Worm (Caenorhabditis elegans) whole organism, L3 larva: Measurements from ENCODE around the gene nhr-30.

ENCODE experiments used
- R02D3.7 ChIP-seq: fragments of 150-350 bp; optimal IDR thresholded peaks from 2 replicates; lab custom pipeline; 2014; ENCODE audit warnings: missing biosample characterization, missing genetic modification characterization
- daf-12 ChIP-seq: fragments of 150-350 bp; optimal IDR thresholded peaks from 2 replicates; lab custom pipeline; 2014; ENCODE audit warnings: missing biosample characterization, missing genetic modification reagents, missing genetic modification characterization
- elt-3 ChIP-seq, 3 experiments: fragments of 150-350 bp in 1 of 3; sonication (generic microtip) in 2 of 3; optimal IDR thresholded peaks; 2 replicates in 2 of 3; 4 replicates in 1 of 3; lab custom pipeline; 2014 to 2017; ENCODE audit warnings: missing biosample characterization in 3 of 3, missing genetic modification characterization in 3 of 3
- fkh-2 ChIP-seq: fragments of 150-350 bp; optimal IDR thresholded peaks from 2 replicates; lab custom pipeline; 2014; ENCODE audit warnings: missing biosample characterization, missing genetic modification reagents, missing genetic modification characterization
- nhr-11 ChIP-seq: fragments of 150-350 bp; optimal IDR thresholded peaks from 2 replicates; lab custom pipeline; 2014; ENCODE audit warnings: missing biosample characterization, missing genetic modification characterization
- nhr-25 ChIP-seq: sonication (generic microtip); optimal IDR thresholded peaks from 2 replicates; lab custom pipeline; 2017; ENCODE audit warnings: missing biosample characterization, missing genetic modification characterization
- nhr-76 ChIP-seq: fragments of 150-350 bp; sonication (generic microtip); optimal IDR thresholded peaks from 5 replicates; lab custom pipeline; 2014; ENCODE audit warnings: missing biosample characterization, missing genetic modification characterization
- nhr-77 ChIP-seq: fragments of 150-350 bp; optimal IDR thresholded peaks from 2 replicates; lab custom pipeline; 2014; ENCODE audit warnings: missing biosample characterization, missing genetic modification characterization

ce11 chrV:9003291-9003690, 41.7 kb upstream of the nhr-30 start, which contains the start of gene srx-1:
- TF ChIP-seq elt-3 (tag; optimal IDR thresholded peaks at IDR 0.05; lab: Kevin White, UChicago), result no peak
- no peak for TF ChIP-seq fkh-2 (tag; lab: Kevin White, UChicago)
- no peak for TF ChIP-seq nhr-25
- TF ChIP-seq nhr-11 (tag; lab: Kevin White, UChicago), result no peak
- TF ChIP-seq R02D3.7, result no peak
- TF ChIP-seq daf-12, result no peak
- no peak for TF ChIP-seq nhr-77 (tag; lab: Kevin White, UChicago)
- no peak for TF ChIP-seq nhr-76 (tag; lab: Kevin White, UChicago)
